Worm (Caenorhabditis elegans) whole organism, L3 larva: Measurements from ENCODE around the gene K10B2.4.

Experiments used
- R02D3.7 ChIP-seq: fragments of 150-350 bp; optimal IDR thresholded peaks from 2 replicates; lab custom pipeline; 2014; ENCODE audit warnings: missing biosample characterization, missing genetic modification characterization
- ZK546.5 ChIP-seq: sonication (generic microtip); optimal IDR thresholded peaks from 2 replicates; lab custom pipeline; 2017; ENCODE audit warnings: missing biosample characterization, missing genetic modification characterization
- aly-2 ChIP-seq: fragments of 150-350 bp; optimal IDR thresholded peaks from 2 replicates; lab custom pipeline; 2014; ENCODE audit warnings: missing biosample characterization, missing genetic modification characterization
- ceh-16 ChIP-seq: sonication (generic microtip); optimal IDR thresholded peaks from 2 replicates; lab custom pipeline; 2017; ENCODE audit warnings: missing biosample characterization, missing genetic modification characterization
- ceh-82 ChIP-seq: fragments of 150-350 bp; optimal IDR thresholded peaks from 2 replicates; lab custom pipeline; 2014; ENCODE audit warnings: missing biosample characterization, missing genetic modification characterization
- ceh-9 ChIP-seq: sonication (generic microtip); optimal IDR thresholded peaks from 2 replicates; lab custom pipeline; 2018; ENCODE audit warnings: missing biosample characterization, missing genetic modification characterization
- daf-12 ChIP-seq: fragments of 150-350 bp; optimal IDR thresholded peaks from 2 replicates; lab custom pipeline; 2014; ENCODE audit warnings: missing biosample characterization, missing genetic modification reagents, missing genetic modification characterization
- egl-27 ChIP-seq: sonication (generic microtip); optimal IDR thresholded peaks from 4 replicates; lab custom pipeline; 2017; ENCODE audit warnings: missing biosample characterization, missing genetic modification reagents, missing genetic modification characterization
- egl-5 ChIP-seq: fragments of 150-350 bp; optimal IDR thresholded peaks from 2 replicates; lab custom pipeline; 2017; ENCODE audit warnings: missing biosample characterization, missing genetic modification reagents, missing genetic modification characterization, inconsistent platforms
- elt-2 ChIP-seq: sonication (generic microtip); optimal IDR thresholded peaks from 2 replicates; lab custom pipeline; 2016; ENCODE audit warnings: missing genetic modification reagents, mild to moderate bottlenecking, missing genetic modification characterization, missing compliant biosample characterization
- eor-1 ChIP-seq, 2 experiments: fragments of 150-350 bp; optimal IDR thresholded peaks; 2 replicates each; lab custom pipeline; 2014 to 2018; ENCODE audit warnings: missing biosample characterization in 2 of 2, missing genetic modification characterization in 2 of 2
- fkh-10 ChIP-seq: sonication (generic microtip); optimal IDR thresholded peaks from 2 replicates; lab custom pipeline; 2017; ENCODE audit warnings: missing biosample characterization, missing genetic modification reagents, missing genetic modification characterization
- fkh-2 ChIP-seq: fragments of 150-350 bp; optimal IDR thresholded peaks from 2 replicates; lab custom pipeline; 2014; ENCODE audit warnings: missing biosample characterization, missing genetic modification reagents, missing genetic modification characterization
- hmg-11 ChIP-seq: sonication (generic microtip); optimal IDR thresholded peaks from 2 replicates; lab custom pipeline; 2016; ENCODE audit warnings: missing genetic modification characterization, missing compliant biosample characterization
- jun-1 ChIP-seq: fragments of 150-350 bp; optimal IDR thresholded peaks from 2 replicates; lab custom pipeline; 2014; ENCODE audit warnings: missing biosample characterization, missing genetic modification reagents, missing genetic modification characterization
- lin-15B ChIP-seq: fragments of 150-350 bp; optimal IDR thresholded peaks from 2 replicates; lab custom pipeline; 2014; ENCODE audit warnings: missing biosample characterization, missing genetic modification characterization
- lin-39 ChIP-seq: fragments of 150-350 bp; optimal IDR thresholded peaks from 2 replicates; lab custom pipeline; 2018; ENCODE audit warnings: missing biosample characterization, missing genetic modification reagents, missing genetic modification characterization
- lsy-12 ChIP-seq: sonication (generic microtip); optimal IDR thresholded peaks from 2 replicates; lab custom pipeline; 2016; ENCODE audit warnings: mild to moderate bottlenecking, missing genetic modification characterization, missing compliant biosample characterization
- mdl-1 ChIP-seq: fragments of 150-350 bp; optimal IDR thresholded peaks from 2 replicates; lab custom pipeline; 2014; ENCODE audit warnings: missing biosample characterization, missing genetic modification characterization
- mml-1 ChIP-seq: fragments of 150-350 bp; sonication (generic microtip); optimal IDR thresholded peaks from 3 replicates; lab custom pipeline; 2014; ENCODE audit warnings: missing biosample characterization, missing genetic modification characterization
- nfya-1 ChIP-seq: sonication (generic microtip); optimal IDR thresholded peaks from 2 replicates; lab custom pipeline; 2017; ENCODE audit warnings: missing genetic modification characterization, mild to moderate bottlenecking, missing compliant biosample characterization, antibody characterized with exemption, moderate library complexity; ENCODE audit not compliant: insufficient read depth
- nhr-11 ChIP-seq: fragments of 150-350 bp; optimal IDR thresholded peaks from 2 replicates; lab custom pipeline; 2014; ENCODE audit warnings: missing biosample characterization, missing genetic modification characterization
- nhr-23 ChIP-seq: fragments of 150-350 bp; optimal IDR thresholded peaks from 2 replicates; lab custom pipeline; 2014; ENCODE audit warnings: missing biosample characterization, missing genetic modification reagents, missing genetic modification characterization
- nhr-25 ChIP-seq: sonication (generic microtip); optimal IDR thresholded peaks from 2 replicates; lab custom pipeline; 2017; ENCODE audit warnings: missing biosample characterization, missing genetic modification characterization
- nhr-28 ChIP-seq: fragments of 150-350 bp; optimal IDR thresholded peaks from 2 replicates; lab custom pipeline; 2014; ENCODE audit warnings: missing biosample characterization, missing genetic modification characterization
- nhr-43 ChIP-seq: sonication (generic microtip); optimal IDR thresholded peaks from 2 replicates; lab custom pipeline; 2016; ENCODE audit warnings: mild to moderate bottlenecking, missing genetic modification characterization, missing compliant biosample characterization; ENCODE audit not compliant: poor library complexity, severe bottlenecking
- nhr-77 ChIP-seq: fragments of 150-350 bp; optimal IDR thresholded peaks from 2 replicates; lab custom pipeline; 2014; ENCODE audit warnings: missing biosample characterization, missing genetic modification characterization
- pha-4 ChIP-seq: fragments of 150-350 bp; optimal IDR thresholded peaks from 2 replicates; lab custom pipeline; 2014; ENCODE audit warnings: missing biosample characterization, missing genetic modification reagents, missing genetic modification characterization
- pqm-1 ChIP-seq: fragments of 150-350 bp; optimal IDR thresholded peaks from 2 replicates; lab custom pipeline; 2017; ENCODE audit warnings: missing biosample characterization, missing genetic modification characterization, inconsistent platforms
- snpc-4 ChIP-seq: fragments of 150-350 bp; optimal IDR thresholded peaks from 2 replicates; lab custom pipeline; 2014; ENCODE audit warnings: missing biosample characterization, missing genetic modification characterization
- unc-39 ChIP-seq: sonication (generic microtip); optimal IDR thresholded peaks from 4 replicates; lab custom pipeline; 2017; ENCODE audit warnings: missing biosample characterization, missing genetic modification characterization
- unc-62 ChIP-seq: fragments of 150-350 bp; sonication (generic microtip); optimal IDR thresholded peaks from 4 replicates; lab custom pipeline; 2014; ENCODE audit warnings: missing biosample characterization, missing genetic modification reagents, missing genetic modification characterization
- zag-1 ChIP-seq: fragments of 150-350 bp; optimal IDR thresholded peaks from 2 replicates; lab custom pipeline; 2014; ENCODE audit warnings: missing biosample characterization, missing genetic modification characterization
- ztf-11 ChIP-seq: fragments of 150-350 bp; optimal IDR thresholded peaks from 2 replicates; lab custom pipeline; 2014; ENCODE audit warnings: missing biosample characterization, missing genetic modification characterization

Gene K10B2.4

DNA sequence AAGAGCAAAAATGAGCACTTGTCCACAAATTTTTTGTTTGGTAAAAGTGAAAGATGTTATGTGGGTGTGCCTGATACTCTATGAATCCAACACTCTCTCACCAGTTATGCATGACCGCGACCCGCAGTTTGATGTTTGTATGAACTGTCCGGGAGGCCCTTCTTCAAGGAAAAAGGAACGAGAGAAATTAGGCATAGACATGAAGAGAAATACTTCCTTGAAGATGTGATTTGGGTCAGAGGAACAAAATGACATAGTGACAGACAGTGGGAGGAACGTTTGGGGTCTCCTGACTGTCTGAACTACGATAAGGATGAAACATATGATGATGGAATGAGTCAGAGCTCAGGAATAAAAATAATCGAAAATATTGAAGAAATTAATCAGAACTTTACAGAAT is 19.7 kb downstream of the K10B2.4 start (continued):
- TF ChIP-seq egl-5 (no peak), nhr-25 (tag; lab: Kevin White, UChicago) (no peak), ceh-9 (no peak)
- TF ChIP-seq, all 47 proteins: peak for 3

DNA sequence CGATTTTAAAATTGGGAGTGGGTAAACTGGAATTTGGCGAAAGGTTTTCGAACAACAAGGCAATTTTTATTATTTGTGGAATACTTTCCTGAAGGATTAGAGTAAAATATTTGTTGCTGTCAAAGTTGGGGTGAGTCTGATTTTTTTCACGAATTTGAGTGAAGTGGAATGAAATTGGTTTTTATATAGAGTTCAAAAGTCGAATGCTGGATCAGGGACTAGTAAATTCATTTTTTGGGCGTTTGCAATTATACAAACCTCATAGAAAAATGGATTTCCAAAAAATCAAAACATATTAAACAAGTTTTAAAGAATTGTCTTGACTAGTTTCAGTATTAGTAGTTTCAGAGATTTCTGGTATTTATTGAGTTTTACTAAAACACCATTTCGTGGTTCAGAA is 20.8 kb downstream of the K10B2.4 start, which contains the start of gene C32D5.7:
C32D5.7 (minus strand) TSS at position 101 of the 400 bp plus-strand sequence.
- TF ChIP-seq nhr-23 (tag; lab: Kevin White, UChicago) (no peak), nhr-43 (tag; lab: Kevin White, UChicago) (no peak), fkh-10 (GFP tag; lab: Kevin White, UChicago) (no peak), nhr-77 (tag; lab: Kevin White, UChicago) (no peak), mdl-1 (tag; lab: Kevin White, UChicago) (no peak), jun-1 (no peak), ZK546.5 (tag; lab: Kevin White, UChicago) (no peak), lin-39 (tag; lab: Kevin White, UChicago) (no peak), pha-4 (no peak), elt-2 (tag; lab: Kevin White, UChicago) (no peak), snpc-4 (tag; lab: Kevin White, UChicago) (no peak), zag-1 (tag; lab: Kevin White, UChicago) (no peak)
- TF ChIP-seq, all 47 proteins: peak for 0

DNA sequence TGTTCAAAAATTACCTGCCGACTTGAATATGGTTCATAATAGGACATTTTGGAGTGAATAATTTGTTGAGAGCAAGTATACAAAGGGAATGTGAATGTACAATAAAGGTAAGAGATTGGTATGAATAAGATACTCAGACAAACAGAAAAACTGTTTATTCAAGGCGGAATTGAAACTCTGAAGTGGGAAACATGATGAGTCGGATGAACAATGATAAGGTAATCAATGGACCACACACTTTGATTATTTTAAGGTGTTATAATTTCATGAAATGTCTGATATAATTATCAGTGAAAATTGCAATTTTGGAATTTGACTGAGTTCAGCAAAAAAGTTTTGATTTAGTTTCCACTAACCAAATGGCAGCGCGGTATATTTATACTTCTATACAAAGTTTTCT is 21.2 kb downstream of the K10B2.4 start:
- no peak for TF ChIP-seq nhr-28 (tag; lab: Kevin White, UChicago)
- no peak for TF ChIP-seq R02D3.7 (tag; lab: Kevin White, UChicago)
- no peak for TF ChIP-seq nhr-43 (tag; lab: Kevin White, UChicago)
- TF ChIP-seq mml-1 (tag; lab: Kevin White, UChicago) = no peak
- TF ChIP-seq pha-4 = peak; percentile 44
- no peak for TF ChIP-seq unc-62
- TF ChIP-seq hmg-11 (tag; lab: Kevin White, UChicago) = no peak
- TF ChIP-seq snpc-4 (tag; lab: Kevin White, UChicago) = no peak
- TF ChIP-seq pqm-1 = peak; percentile 72
- peak; percentile 51 for TF ChIP-seq elt-2 (tag; lab: Kevin White, UChicago)
- no peak for TF ChIP-seq eor-1 (tag; optimal IDR thresholded peaks at IDR 0.05; lab: Kevin White, UChicago)
- TF ChIP-seq daf-12 (tag; lab: Kevin White, UChicago) = no peak
- TF ChIP-seq nhr-77 (tag; lab: Kevin White, UChicago) = no peak
- no peak for TF ChIP-seq fkh-2

DNA sequence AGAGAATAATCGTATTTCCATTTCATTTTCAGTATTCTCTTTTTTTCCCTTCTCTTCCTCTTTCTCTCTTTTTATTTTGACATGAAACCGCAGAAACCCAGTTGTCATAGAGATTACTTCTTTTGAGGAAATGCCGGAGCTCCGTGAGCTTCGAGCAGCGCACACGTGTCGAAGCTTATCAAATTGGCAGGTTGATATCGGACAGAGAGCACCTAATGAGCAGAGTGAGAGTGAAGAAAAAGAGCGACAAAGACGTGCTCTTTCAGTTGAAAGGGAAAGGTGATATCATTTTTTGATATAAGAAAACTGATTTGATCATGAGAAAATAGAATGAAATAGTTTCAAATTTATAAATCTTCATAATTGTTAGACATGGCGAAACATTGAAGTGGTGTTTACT is 25.4 kb downstream of the K10B2.4 start, which contains the start of gene C32D5.14:
C32D5.14 (plus strand) TSS at position 131 of the 400 bp plus-strand sequence.
- TF ChIP-seq unc-39 = no peak
- no peak for TF ChIP-seq ceh-82 (tag; lab: Kevin White, UChicago)
- TF ChIP-seq hmg-11 (tag; lab: Kevin White, UChicago) = no peak
- TF ChIP-seq elt-2 (tag; lab: Kevin White, UChicago) = peak; percentile 67
- TF ChIP-seq egl-27 (tag; lab: Kevin White, UChicago) = no peak
- no peak for TF ChIP-seq nfya-1 (tag; lab: Kevin White, UChicago)
- TF ChIP-seq ztf-11 (tag; lab: Kevin White, UChicago) = no peak
- TF ChIP-seq lsy-12 (tag; lab: Kevin White, UChicago) = no peak
- TF ChIP-seq ZK546.5 (tag; lab: Kevin White, UChicago) = no peak
- no peak for TF ChIP-seq aly-2
- TF ChIP-seq egl-5 = no peak
- TF ChIP-seq jun-1 = no peak
- TF ChIP-seq fkh-10 (GFP tag; lab: Kevin White, UChicago) = no peak
- TF ChIP-seq daf-12 (tag; lab: Kevin White, UChicago) = no peak
- TF ChIP-seq nhr-23 (tag; lab: Kevin White, UChicago) = no peak
- TF ChIP-seq nhr-11 = peak; percentile 18
- TF ChIP-seq pqm-1 = peak; percentile 56
- no peak for TF ChIP-seq mdl-1 (tag; lab: Kevin White, UChicago)
- TF ChIP-seq snpc-4 (tag; lab: Kevin White, UChicago) = no peak
- no peak for TF ChIP-seq mml-1 (tag; lab: Kevin White, UChicago)
- TF ChIP-seq nhr-25 (tag; lab: Kevin White, UChicago) = no peak
- TF ChIP-seq ceh-16 (tag; lab: Kevin White, UChicago) = no peak
- TF ChIP-seq lin-15B (tag; lab: Kevin White, UChicago) = no peak
